Fruit fly (Drosophila melanogaster) whole organism, embryonic: ENCODE results near the gene CG31883.

Source experiments
- C15 ChIP-seq: fragments of 200-800 bp; sonication (Bioruptor generic); IDR thresholded peaks from 3 replicates; pipeline ENCODE4 v1.3.6; 2022; ENCODE audit warnings: missing biosample characterization, missing genetic modification characterization
- CG10366 ChIP-seq: fragments of 200-800 bp; sonication (Bioruptor generic); IDR thresholded peaks from 2 replicates; pipeline ENCODE4 v1.3.6; 2022; ENCODE audit warnings: missing biosample characterization, missing genetic modification characterization
- CG10565 ChIP-seq: fragments of 200-800 bp; sonication (Bioruptor generic); optimal IDR thresholded peaks from 3 replicates; lab custom pipeline; 2016; ENCODE audit warnings: missing biosample characterization, mild to moderate bottlenecking, missing genetic modification characterization
- CG11504 ChIP-seq: fragments of 200-800 bp; sonication (Bioruptor generic); optimal IDR thresholded peaks from 3 replicates; lab custom pipeline; 2019; ENCODE audit warnings: missing biosample characterization, mild to moderate bottlenecking, missing genetic modification characterization, moderate library complexity
- CG11696 ChIP-seq: fragments of 200-800 bp; sonication (Bioruptor generic); IDR thresholded peaks from 2 replicates; pipeline ENCODE4 v1.3.6; 2022; ENCODE audit warnings: missing biosample characterization, missing genetic modification characterization
- CG13775 ChIP-seq: fragments of 200-800 bp; sonication (Bioruptor generic); optimal IDR thresholded peaks from 3 replicates; lab custom pipeline; 2017; ENCODE audit warnings: missing biosample characterization, mild to moderate bottlenecking, missing genetic modification characterization
- CG15011 ChIP-seq: fragments of 200-800 bp; sonication (Bioruptor generic); optimal IDR thresholded peaks from 3 replicates; lab custom pipeline; 2018; ENCODE audit warnings: missing biosample characterization, mild to moderate bottlenecking, missing genetic modification characterization
- CG15269 ChIP-seq: fragments of 200-800 bp; sonication (Bioruptor generic); optimal IDR thresholded peaks from 2 replicates; lab custom pipeline; 2018; ENCODE audit warnings: missing biosample characterization, mild to moderate bottlenecking, missing genetic modification characterization, moderate library complexity
- CG17612 ChIP-seq: fragments of 200-800 bp; sonication (Bioruptor generic); IDR thresholded peaks from 2 replicates; pipeline ENCODE4 v1.3.6; 2022; ENCODE audit warnings: missing biosample characterization, missing genetic modification characterization
- CG17802 ChIP-seq: fragments of 200-800 bp; sonication (Bioruptor generic); optimal IDR thresholded peaks from 2 replicates; lab custom pipeline; 2018; ENCODE audit warnings: missing biosample characterization, mild to moderate bottlenecking, missing genetic modification characterization, moderate library complexity
- CG18476 ChIP-seq: fragments of 200-800 bp; sonication (Bioruptor generic); optimal IDR thresholded peaks from 2 replicates; lab custom pipeline; 2016; ENCODE audit warnings: missing biosample characterization, mild to moderate bottlenecking, missing genetic modification characterization
- CG18619 ChIP-seq: fragments of 200-800 bp; sonication (Bioruptor generic); optimal IDR thresholded peaks from 3 replicates; lab custom pipeline; 2017; ENCODE audit warnings: missing biosample characterization, mild to moderate bottlenecking, missing genetic modification characterization
- CG2889 ChIP-seq: fragments of 200-800 bp; sonication (Bioruptor generic); IDR thresholded peaks from 3 replicates; pipeline ENCODE4 v1.3.6; 2022; ENCODE audit warnings: missing biosample characterization, missing genetic modification characterization
- CG30020 ChIP-seq: fragments of 200-800 bp; optimal IDR thresholded peaks from 2 replicates; lab custom pipeline; 2019; ENCODE audit warnings: missing biosample characterization, mild to moderate bottlenecking, missing genetic modification characterization, moderate library complexity
- CG7987 ChIP-seq: fragments of 200-800 bp; sonication (Bioruptor generic); optimal IDR thresholded peaks from 2 replicates; lab custom pipeline; 2018; ENCODE audit warnings: missing biosample characterization, mild to moderate bottlenecking, missing genetic modification characterization, moderate library complexity
- CG8281 ChIP-seq: fragments of 200-800 bp; sonication (Bioruptor generic); optimal IDR thresholded peaks from 2 replicates; lab custom pipeline; 2018; ENCODE audit warnings: missing biosample characterization, mild to moderate bottlenecking, missing genetic modification characterization, moderate library complexity
- CG8924 ChIP-seq: fragments of 200-800 bp; optimal IDR thresholded peaks from 3 replicates; lab custom pipeline; 2019; ENCODE audit warnings: missing biosample characterization, mild to moderate bottlenecking, missing genetic modification characterization, moderate library complexity
- CG9437 ChIP-seq: fragments of 200-800 bp; sonication (Bioruptor generic); optimal IDR thresholded peaks from 2 replicates; lab custom pipeline; 2018; ENCODE audit warnings: missing biosample characterization, mild to moderate bottlenecking, missing genetic modification characterization
- CG9727 ChIP-seq: fragments of 200-800 bp; sonication (Bioruptor generic); optimal IDR thresholded peaks from 3 replicates; lab custom pipeline; 2017; ENCODE audit warnings: missing biosample characterization, mild to moderate bottlenecking, missing genetic modification characterization
- Gug ChIP-seq: fragments of 200-800 bp; sonication (Bioruptor generic); IDR thresholded peaks from 4 replicates; pipeline ENCODE4 v1.3.6; 2022; ENCODE audit warnings: missing biosample characterization, missing genetic modification characterization
- HHEX ChIP-seq: fragments of 200-800 bp; sonication (Bioruptor generic); optimal IDR thresholded peaks from 3 replicates; lab custom pipeline; 2017; ENCODE audit warnings: missing biosample characterization, mild to moderate bottlenecking, missing genetic modification characterization, missing genetic modification reagents
- Meics ChIP-seq: fragments of 200-800 bp; sonication (Bioruptor generic); optimal IDR thresholded peaks from 2 replicates; lab custom pipeline; 2017; ENCODE audit warnings: missing biosample characterization, mild to moderate bottlenecking, missing genetic modification characterization
- Mrtf ChIP-seq: fragments of 200-800 bp; sonication (Bioruptor generic); IDR thresholded peaks from 3 replicates; pipeline ENCODE4 v1.3.6; 2022; ENCODE audit warnings: missing biosample characterization, missing genetic modification characterization
- Neu2 ChIP-seq: fragments of 200-800 bp; sonication (Bioruptor generic); optimal IDR thresholded peaks from 3 replicates; lab custom pipeline; 2016; ENCODE audit warnings: missing biosample characterization, missing genetic modification characterization, borderline replicate concordance
- Sox102F ChIP-seq: fragments of 200-800 bp; sonication (Bioruptor generic); optimal IDR thresholded peaks from 2 replicates; lab custom pipeline; 2018; ENCODE audit warnings: missing biosample characterization, mild to moderate bottlenecking, missing genetic modification characterization, moderate library complexity
- Sry-δ ChIP-seq: fragments of 200-800 bp; sonication (Bioruptor generic); optimal IDR thresholded peaks from 2 replicates; lab custom pipeline; 2016; ENCODE audit warnings: missing biosample characterization, missing genetic modification characterization
- TFAM ChIP-seq: fragments of 200-800 bp; sonication (Bioruptor generic); optimal IDR thresholded peaks from 2 replicates; lab custom pipeline; 2017; ENCODE audit warnings: missing biosample characterization, missing genetic modification characterization, inconsistent platforms
- Tbp ChIP-seq: fragments of >200 bp; optimal IDR thresholded peaks from 2 replicates; lab custom pipeline; 2018; ENCODE audit warnings: missing biosample characterization, missing genetic modification characterization
- ab ChIP-seq: fragments of 200-800 bp; sonication (Bioruptor generic); optimal IDR thresholded peaks from 2 replicates; lab custom pipeline; 2016; ENCODE audit warnings: missing biosample characterization, missing genetic modification characterization
- abd-A ChIP-seq: fragments of 200-800 bp; sonication (Bioruptor generic); optimal IDR thresholded peaks from 3 replicates; lab custom pipeline; 2019; ENCODE audit warnings: missing biosample characterization, mild to moderate bottlenecking, missing genetic modification characterization, moderate library complexity
- br ChIP-seq: fragments of >200 bp; optimal IDR thresholded peaks from 2 replicates; lab custom pipeline; 2017
- chn ChIP-seq: fragments of 200-800 bp; sonication (Bioruptor generic); optimal IDR thresholded peaks from 2 replicates; lab custom pipeline; 2016; ENCODE audit warnings: missing biosample characterization, missing genetic modification characterization
- dpn ChIP-seq, 2 experiments: fragments of 200-800 bp; sonication (Bioruptor generic); optimal IDR thresholded peaks; 3 replicates each; lab custom pipeline; 2016; ENCODE audit warnings: missing biosample characterization in 2 of 2, missing genetic modification characterization in 2 of 2
- eve ChIP-seq, 2 experiments: fragments of >200 bp; optimal IDR thresholded peaks; 2 replicates each; lab custom pipeline; 2017; ENCODE audit warnings: missing biosample characterization in 2 of 2, missing genetic modification characterization in 2 of 2
- gce ChIP-seq: fragments of 200-800 bp; sonication (Bioruptor generic); IDR thresholded peaks from 3 replicates; pipeline ENCODE4 v1.3.6; 2022; ENCODE audit warnings: missing biosample characterization, missing genetic modification characterization
- hkb ChIP-seq, 2 experiments: fragments of 200-800 bp in 1 of 2; fragments of >200 bp in 1 of 2; sonication (Bioruptor generic) in 1 of 2; IDR thresholded peaks in 1 of 2; optimal IDR thresholded peaks in 1 of 2; 2 replicates each; pipeline versions ENCODE4 v1.3.6 to Lab custom; 2017 to 2022; ENCODE audit warnings: missing biosample characterization in 1 of 2, missing genetic modification characterization in 1 of 2
- insv ChIP-seq, 2 experiments: fragments of 200-800 bp; sonication (Bioruptor generic); optimal IDR thresholded peaks; 3 replicates each; lab custom pipeline; 2016 to 2018; ENCODE audit warnings: missing biosample characterization in 2 of 2, missing genetic modification characterization in 2 of 2
- ken ChIP-seq: fragments of 200-800 bp; sonication (Bioruptor generic); IDR thresholded peaks from 3 replicates; pipeline ENCODE4 v1.3.6; 2022; ENCODE audit warnings: missing biosample characterization, missing genetic modification characterization
- kni ChIP-seq: fragments of 200-800 bp; sonication (Bioruptor generic); optimal IDR thresholded peaks from 3 replicates; lab custom pipeline; 2017; ENCODE audit warnings: mild to moderate bottlenecking, missing biosample characterization, missing genetic modification reagents, missing genetic modification characterization
- lmd ChIP-seq: fragments of 200-800 bp; sonication (Bioruptor generic); IDR thresholded peaks from 2 replicates; pipeline ENCODE4 v1.3.6; 2022; ENCODE audit warnings: missing biosample characterization, missing genetic modification characterization
- nmo ChIP-seq: fragments of 200-800 bp; sonication (Bioruptor generic); optimal IDR thresholded peaks from 2 replicates; lab custom pipeline; 2018; ENCODE audit warnings: missing biosample characterization, mild to moderate bottlenecking, missing genetic modification characterization, moderate library complexity
- oc ChIP-seq: fragments of 200-800 bp; sonication (Bioruptor generic); optimal IDR thresholded peaks from 2 replicates; lab custom pipeline; 2018; ENCODE audit warnings: missing biosample characterization, mild to moderate bottlenecking, missing genetic modification characterization, moderate library complexity
- repo ChIP-seq: fragments of 200-800 bp; sonication (Bioruptor generic); optimal IDR thresholded peaks from 2 replicates; lab custom pipeline; 2016; ENCODE audit warnings: missing biosample characterization, missing genetic modification characterization
- row ChIP-seq: fragments of 200-800 bp; sonication (Bioruptor generic); IDR thresholded peaks from 3 replicates; pipeline ENCODE4 v1.3.6; 2022; ENCODE audit warnings: missing biosample characterization, missing genetic modification characterization
- slou ChIP-seq: fragments of 200-800 bp; sonication (Bioruptor generic); optimal IDR thresholded peaks from 3 replicates; lab custom pipeline; 2016; ENCODE audit warnings: missing biosample characterization, missing genetic modification characterization
- sug ChIP-seq: fragments of 200-800 bp; optimal IDR thresholded peaks from 2 replicates; lab custom pipeline; 2019; ENCODE audit warnings: missing biosample characterization, mild to moderate bottlenecking, missing genetic modification characterization, moderate library complexity
- ttk ChIP-seq: fragments of 200-800 bp; sonication (Bioruptor generic); IDR thresholded peaks from 2 replicates; pipeline ENCODE4 v2.1.2; 2022; ENCODE audit warnings: missing biosample characterization, missing genetic modification characterization
- vfl ChIP-seq: fragments of 200-800 bp; sonication (Bioruptor generic); optimal IDR thresholded peaks from 2 replicates; lab custom pipeline; 2016; ENCODE audit warnings: missing biosample characterization, missing genetic modification characterization
- vvl ChIP-seq: fragments of 200-800 bp; sonication (Bioruptor generic); IDR thresholded peaks from 2 replicates; pipeline ENCODE4 v1.3.6; 2022; ENCODE audit warnings: missing biosample characterization, missing genetic modification characterization
- wor ChIP-seq: fragments of 200-800 bp; sonication (Bioruptor generic); IDR thresholded peaks from 2 replicates; pipeline ENCODE4 v1.3.6; 2022; ENCODE audit warnings: missing biosample characterization, missing genetic modification characterization
- z ChIP-seq: fragments of 200-800 bp; sonication (Bioruptor generic); IDR thresholded peaks from 3 replicates; pipeline ENCODE4 v1.3.6; 2022; ENCODE audit warnings: missing biosample characterization, missing genetic modification characterization

CG31883 gene

dm6 chr2L:9564527-9564926, 36.2 kb downstream of the CG31883 start (continued):
- TF ChIP-seq CG11504 (tag; lab: Kevin White, UChicago), result peak; percentile 73
- TF ChIP-seq CG10366 (GFP tag; lab: Robert Waterston, UW), result no peak
- TF ChIP-seq Sry-δ (GFP tag; lab: Kevin White, UChicago), result no peak
- TF ChIP-seq CG11696, result no peak
- peak; percentile 36; the same call in 1 of the 2 replicates for TF ChIP-seq vvl (GFP tag; lab: Robert Waterston, UW)
- TF ChIP-seq CG17612 (GFP tag; lab: Robert Waterston, UW), result no peak
- TF ChIP-seq Sox102F (GFP tag; lab: Kevin White, UChicago), result peak; percentile 68
- TF ChIP-seq CG30020, result no peak
- no peak for TF ChIP-seq ken (GFP tag; lab: Robert Waterston, UW)
- TF ChIP-seq CG9437, result peak; percentile 16
- peak; percentile 51 for TF ChIP-seq Meics
- peak; percentile 67 for TF ChIP-seq CG15269 (tag; lab: Kevin White, UChicago)
- 0 out of 2 replicates have a peak, but pooled peaks have one; percentile 14 for TF ChIP-seq wor (GFP tag; lab: Robert Waterston, UW)
- TF ChIP-seq hkb (optimal IDR thresholded peaks at IDR 0.05; lab: Kevin White, UChicago), result no peak
- TF ChIP-seq hkb (GFP tag; IDR thresholded peaks at IDR 0.05; lab: Robert Waterston, UW), result peak; percentile 33; the same call in 1 of the 2 replicates
- no peak for TF ChIP-seq Mrtf (GFP tag; lab: Robert Waterston, UW)
- no peak for TF ChIP-seq CG17802 (tag; lab: Kevin White, UChicago)
- TF ChIP-seq CG9727 (GFP tag; lab: Kevin White, UChicago), result peak; percentile 31
- TF ChIP-seq oc (tag; lab: Kevin White, UChicago), result no peak
- peak; percentile 51 for TF ChIP-seq CG8924 (tag; lab: Kevin White, UChicago)
- peak; percentile 41 for TF ChIP-seq sug
- no peak for TF ChIP-seq Tbp (GFP tag; lab: Kevin White, UChicago)
- TF ChIP-seq TFAM (GFP tag; lab: Kevin White, UChicago), result no peak
- TF ChIP-seq vfl (GFP tag; lab: Kevin White, UChicago), result no peak
- TF ChIP-seq insv (GFP tag; optimal IDR thresholded peaks at IDR 0.05; lab: Kevin White, UChicago), result no peak
- TF ChIP-seq Neu2 (GFP tag; lab: Kevin White, UChicago), result no peak
- TF ChIP-seq dpn (GFP tag; optimal IDR thresholded peaks at IDR 0.05; lab: Kevin White, UChicago), result peak in 1 of 2 experiments; percentile 32
- peak; percentile 13 for TF ChIP-seq CG13775 (GFP tag; lab: Kevin White, UChicago)
- TF ChIP-seq abd-A (tag; lab: Kevin White, UChicago), result no peak
- 0 out of 4 replicates have a peak, but pooled peaks have one; percentile 15 for TF ChIP-seq Gug (GFP tag; lab: Robert Waterston, UW)
- TF ChIP-seq nmo, result peak; percentile 54
- TF ChIP-seq ab (GFP tag; lab: Kevin White, UChicago), result no peak
- no peak for TF ChIP-seq kni
- TF ChIP-seq gce, result no peak
- TF ChIP-seq CG10565 (GFP tag; lab: Kevin White, UChicago), result no peak
- no peak for TF ChIP-seq z (GFP tag; lab: Robert Waterston, UW)
- no peak for TF ChIP-seq CG7987
- TF ChIP-seq slou (GFP tag; lab: Kevin White, UChicago), result no peak
- TF ChIP-seq row (GFP tag; lab: Robert Waterston, UW), result peak; percentile 55
- peak in 1 of 2 experiments; percentile 31 for TF ChIP-seq eve (GFP tag; optimal IDR thresholded peaks at IDR 0.05; lab: Kevin White, UChicago)
- no peak for TF ChIP-seq CG15011 (GFP tag; lab: Kevin White, UChicago)
- TF ChIP-seq CG2889 (GFP tag; lab: Robert Waterston, UW), result no peak
- TF ChIP-seq repo (GFP tag; lab: Kevin White, UChicago), result no peak
- TF ChIP-seq HHEX (GFP tag; lab: Kevin White, UChicago), result peak; percentile 42
- TF ChIP-seq CG8281 (tag; lab: Kevin White, UChicago), result no peak
- TF ChIP-seq br (lab: Kevin White, UChicago), result no peak
- peak; percentile 32 for TF ChIP-seq CG18619 (GFP tag; lab: Kevin White, UChicago)
- TF ChIP-seq C15 (GFP tag; lab: Robert Waterston, UW), result no peak
- TF ChIP-seq chn, result no peak
- no peak for TF ChIP-seq CG18476 (GFP tag; lab: Kevin White, UChicago)
- no peak for TF ChIP-seq ttk (GFP tag; lab: Robert Waterston, UW)
- peak; percentile 59 for TF ChIP-seq lmd (GFP tag; lab: Robert Waterston, UW)
